Fruit fly (Drosophila melanogaster) whole organism, pupa: ENCODE results near the gene CG13126.

Experiments used
- CG10348 ChIP-seq: fragments of 200-800 bp; sonication (Bioruptor generic); IDR thresholded peaks from 2 replicates; pipeline ENCODE4 v1.3.6; 2022; ENCODE audit warnings: missing biosample characterization, missing genetic modification characterization
- CG12605 ChIP-seq: fragments of 200-800 bp; sonication (Bioruptor generic); IDR thresholded peaks from 2 replicates; pipeline ENCODE4 v1.3.6; 2022; ENCODE audit warnings: missing biosample characterization, missing genetic modification characterization
- CG13204 ChIP-seq: fragments of 200-800 bp; sonication (Bioruptor generic); optimal IDR thresholded peaks from 2 replicates; lab custom pipeline; 2018; ENCODE audit warnings: missing biosample characterization, mild to moderate bottlenecking, missing genetic modification characterization, moderate library complexity
- CG14655 ChIP-seq: fragments of 200-800 bp; sonication (Bioruptor generic); optimal IDR thresholded peaks from 3 replicates; lab custom pipeline; 2017; ENCODE audit warnings: mild to moderate bottlenecking, missing biosample characterization, missing genetic modification reagents, missing genetic modification characterization
- CG15710 ChIP-seq: fragments of 200-800 bp; sonication (Bioruptor generic); optimal IDR thresholded peaks from 2 replicates; lab custom pipeline; 2018; ENCODE audit warnings: missing biosample characterization, mild to moderate bottlenecking, missing genetic modification characterization, moderate library complexity
- CG17806 ChIP-seq: fragments of 200-800 bp; sonication (Bioruptor generic); optimal IDR thresholded peaks from 2 replicates; lab custom pipeline; 2018; ENCODE audit warnings: missing biosample characterization, mild to moderate bottlenecking, missing genetic modification characterization, moderate library complexity
- CG32121 ChIP-seq: fragments of 200-800 bp; sonication (Bioruptor generic); IDR thresholded peaks from 2 replicates; pipeline ENCODE4 v1.3.6; 2022; ENCODE audit warnings: missing biosample characterization, missing genetic modification characterization
- CG34367 ChIP-seq: fragments of 200-800 bp; sonication (Bioruptor generic); optimal IDR thresholded peaks from 2 replicates; lab custom pipeline; 2018; ENCODE audit warnings: missing biosample characterization, mild to moderate bottlenecking, missing genetic modification characterization
- CG4496 ChIP-seq: fragments of 200-800 bp; sonication (Bioruptor generic); IDR thresholded peaks from 3 replicates; pipeline ENCODE4 v1.3.6; 2022; ENCODE audit warnings: missing biosample characterization, missing genetic modification characterization
- CG8159 ChIP-seq: fragments of 200-800 bp; sonication (Bioruptor generic); optimal IDR thresholded peaks from 3 replicates; lab custom pipeline; 2018; ENCODE audit warnings: missing biosample characterization, mild to moderate bottlenecking, missing genetic modification characterization, moderate library complexity
- CG8301 ChIP-seq: fragments of 200-800 bp; sonication (Bioruptor generic); optimal IDR thresholded peaks from 2 replicates; lab custom pipeline; 2018; ENCODE audit warnings: missing biosample characterization, mild to moderate bottlenecking, missing genetic modification characterization
- CG9948 ChIP-seq: fragments of 200-800 bp; sonication (Bioruptor generic); optimal IDR thresholded peaks from 2 replicates; lab custom pipeline; 2018; ENCODE audit warnings: missing biosample characterization, mild to moderate bottlenecking, missing genetic modification characterization, moderate library complexity
- D1 ChIP-seq: fragments of 200-800 bp; sonication (Bioruptor generic); optimal IDR thresholded peaks from 2 replicates; lab custom pipeline; 2018; ENCODE audit warnings: missing biosample characterization, mild to moderate bottlenecking, missing genetic modification characterization, moderate library complexity
- EcR ChIP-seq: fragments of 200-800 bp; sonication (Bioruptor generic); optimal IDR thresholded peaks from 3 replicates; lab custom pipeline; 2019; ENCODE audit warnings: missing biosample characterization, missing genetic modification characterization, mild to moderate bottlenecking, moderate library complexity, missing genetic modification reagents
- Ets98B ChIP-seq: fragments of 200-800 bp; sonication (Bioruptor generic); IDR thresholded peaks from 2 replicates; pipeline ENCODE4 v1.3.6; 2022; ENCODE audit warnings: missing biosample characterization, missing genetic modification characterization
- Pif1A ChIP-seq: fragments of 200-800 bp; sonication (Bioruptor generic); optimal IDR thresholded peaks from 3 replicates; lab custom pipeline; 2016; ENCODE audit warnings: missing biosample characterization, missing genetic modification characterization
- Pif1B ChIP-seq: fragments of 200-800 bp; sonication (Bioruptor generic); optimal IDR thresholded peaks from 3 replicates; lab custom pipeline; 2016; ENCODE audit warnings: missing biosample characterization, missing genetic modification characterization
- Snoo ChIP-seq: fragments of 200-800 bp; sonication (Bioruptor generic); optimal IDR thresholded peaks from 3 replicates; lab custom pipeline; 2017; ENCODE audit warnings: missing biosample characterization, mild to moderate bottlenecking, missing genetic modification characterization, inconsistent platforms
- fd96Ca ChIP-seq: fragments of 200-800 bp; sonication (Bioruptor generic); IDR thresholded peaks from 3 replicates; pipeline ENCODE4 v1.3.6; 2022; ENCODE audit warnings: missing biosample characterization, missing genetic modification characterization
- gl ChIP-seq: fragments of 200-800 bp; sonication (Bioruptor generic); optimal IDR thresholded peaks from 2 replicates; lab custom pipeline; 2018; ENCODE audit warnings: missing biosample characterization, mild to moderate bottlenecking, missing genetic modification characterization
- rn ChIP-seq: fragments of 200-800 bp; sonication (Bioruptor generic); IDR thresholded peaks from 2 replicates; pipeline ENCODE4 v1.3.6; 2022; ENCODE audit warnings: missing biosample characterization, missing genetic modification characterization

The CG13126 gene

dm6 chr2L:9954696-9955095 is 715 bp upstream of the CG13126 start:
- no peak for TF ChIP-seq D1 (tag; lab: Kevin White, UChicago)
- TF ChIP-seq CG10348 (GFP tag; lab: Robert Waterston, UW), result no peak
- no peak for TF ChIP-seq Pif1A (GFP tag; lab: Kevin White, UChicago)
- no peak for TF ChIP-seq Ets98B (GFP tag; lab: Robert Waterston, UW)
- no peak for TF ChIP-seq EcR (GFP tag; lab: Kevin White, UChicago)
- TF ChIP-seq CG15710 (tag; lab: Kevin White, UChicago), result no peak
- no peak for TF ChIP-seq CG8159 (tag; lab: Kevin White, UChicago)
- TF ChIP-seq rn (GFP tag; lab: Robert Waterston, UW), result no peak
- TF ChIP-seq CG9948, result no peak
- no peak for TF ChIP-seq CG8301 (tag; lab: Kevin White, UChicago)
- TF ChIP-seq fd96Ca (GFP tag; lab: Robert Waterston, UW), result no peak
- no peak for TF ChIP-seq CG12605
- no peak for TF ChIP-seq CG13204 (GFP tag; lab: Kevin White, UChicago)
- no peak for TF ChIP-seq gl (tag; lab: Kevin White, UChicago)
- TF ChIP-seq CG34367 (tag; lab: Kevin White, UChicago), result no peak
- TF ChIP-seq CG32121 (GFP tag; lab: Robert Waterston, UW), result no peak
- no peak for TF ChIP-seq Pif1B (GFP tag; lab: Kevin White, UChicago)

dm6 chr2L:9949178-9950062 is 4.6 kb downstream of the CG13126 start:
- TF ChIP-seq Pif1A (GFP tag; lab: Kevin White, UChicago) (peak; percentile 2), EcR (GFP tag; lab: Kevin White, UChicago) (no peak), CG9948 (no peak), CG12605 (peak; percentile 47; the same call in 1 of the 2 replicates), fd96Ca (GFP tag; lab: Robert Waterston, UW) (no peak), D1 (tag; lab: Kevin White, UChicago) (no peak), CG34367 (tag; lab: Kevin White, UChicago) (no peak), CG8159 (tag; lab: Kevin White, UChicago) (no peak), CG14655 (GFP tag; lab: Kevin White, UChicago) (peak; percentile 31), CG8301 (tag; lab: Kevin White, UChicago) (peak; percentile 23), CG4496 (GFP tag; lab: Robert Waterston, UW) (no peak), CG32121 (GFP tag; lab: Robert Waterston, UW) (no peak), Ets98B (GFP tag; lab: Robert Waterston, UW) (no peak; the same call in 1 of the 2 replicates), CG13204 (GFP tag; lab: Kevin White, UChicago) (peak; percentile 25), Pif1B (GFP tag; lab: Kevin White, UChicago) (peak; percentile 17), CG15710 (tag; lab: Kevin White, UChicago) (no peak), rn (GFP tag; lab: Robert Waterston, UW) (no peak), gl (tag; lab: Kevin White, UChicago) (no peak), CG10348 (GFP tag; lab: Robert Waterston, UW) (no peak), CG17806 (no peak), Snoo (tag; lab: Kevin White, UChicago) (no peak)

dm6 chr2L:9948520-9948858 is 5.5 kb downstream of the CG13126 start:
- TF ChIP-seq CG34367 (tag; lab: Kevin White, UChicago) (no peak), CG10348 (GFP tag; lab: Robert Waterston, UW) (no peak), D1 (tag; lab: Kevin White, UChicago) (no peak), CG13204 (GFP tag; lab: Kevin White, UChicago) (no peak), CG4496 (GFP tag; lab: Robert Waterston, UW) (no peak), CG17806 (no peak)

- no peak for TF ChIP-seq gl (tag; lab: Kevin White, UChicago)
- TF ChIP-seq CG13204 (GFP tag; lab: Kevin White, UChicago), result peak; percentile 78
- no peak for TF ChIP-seq CG12605
- no peak for TF ChIP-seq CG32121 (GFP tag; lab: Robert Waterston, UW)
- TF ChIP-seq CG4496 (GFP tag; lab: Robert Waterston, UW), result 0 out of 3 replicates have a peak, but pooled peaks have one; percentile 32
- peak; percentile 54 for TF ChIP-seq CG14655 (GFP tag; lab: Kevin White, UChicago)
- TF ChIP-seq Pif1A (GFP tag; lab: Kevin White, UChicago), result no peak
- peak; percentile 73 for TF ChIP-seq EcR (GFP tag; lab: Kevin White, UChicago)
- peak; percentile 32 for TF ChIP-seq CG15710 (tag; lab: Kevin White, UChicago)
- peak; percentile 26 for TF ChIP-seq CG8159 (tag; lab: Kevin White, UChicago)
- TF ChIP-seq, all 21 proteins: peak for 6
These were observed 6.1 kb downstream of the CG13126 start for dm6 chr2L:9947738-9948519.

- TF ChIP-seq gl (tag; lab: Kevin White, UChicago), result no peak
- 0 out of 2 replicates have a peak, but pooled peaks have one; percentile 22 for TF ChIP-seq CG12605
- TF ChIP-seq CG4496 (GFP tag; lab: Robert Waterston, UW), result peak; percentile 69; the same call in 2 of the 3 replicates
- no peak for TF ChIP-seq CG8159 (tag; lab: Kevin White, UChicago)
- no peak for TF ChIP-seq CG8301 (tag; lab: Kevin White, UChicago)
- peak; percentile 95 for TF ChIP-seq CG13204 (GFP tag; lab: Kevin White, UChicago)
- no peak for TF ChIP-seq CG17806
- TF ChIP-seq D1 (tag; lab: Kevin White, UChicago), result no peak
- no peak for TF ChIP-seq CG34367 (tag; lab: Kevin White, UChicago)
- TF ChIP-seq rn (GFP tag; lab: Robert Waterston, UW), result no peak
- TF ChIP-seq CG15710 (tag; lab: Kevin White, UChicago), result no peak
- TF ChIP-seq CG9948, result no peak
- peak; percentile 70 for TF ChIP-seq fd96Ca (GFP tag; lab: Robert Waterston, UW)
- TF ChIP-seq EcR (GFP tag; lab: Kevin White, UChicago), result peak; percentile 68
- TF ChIP-seq Pif1B (GFP tag; lab: Kevin White, UChicago), result peak; percentile 45
- no peak for TF ChIP-seq Snoo (tag; lab: Kevin White, UChicago)
- TF ChIP-seq CG14655 (GFP tag; lab: Kevin White, UChicago), result no peak
- no peak for TF ChIP-seq CG10348 (GFP tag; lab: Robert Waterston, UW)
- peak; percentile 67 for TF ChIP-seq Ets98B (GFP tag; lab: Robert Waterston, UW)
- TF ChIP-seq Pif1A (GFP tag; lab: Kevin White, UChicago), result peak; percentile 51
- TF ChIP-seq CG32121 (GFP tag; lab: Robert Waterston, UW), result 0 out of 2 replicates have a peak, but pooled peaks have one; percentile 44
- TF ChIP-seq, all 21 proteins: peak for 9
These were observed 6.7 kb downstream of the CG13126 start, which contains the start of gene CG5853 for dm6 chr2L:9947265-9947664. TSS of gene CG5853 (minus strand) at chr2L:9947648.
